Fruit fly (Drosophila melanogaster): Measurements from ENCODE around the gene Tgt.

- no peak for TF ChIP-seq CG8478 (optimal IDR thresholded peaks at IDR 0.05)
- TF ChIP-seq CTCF (optimal IDR thresholded peaks at IDR 0.05) = no peak
These were observed 20.2 kb upstream of the Tgt start, which contains the start of gene CG5080 for dm6 chr2L:1163538-1164143.

Measured in S2 (cell line).